Fruit fly (Drosophila melanogaster): ENCODE measurements around the gene CG6283.
A peak's percentile ranks its signal among the peaks of the same experiment; 100 is the strongest.

The CG6283 gene

DNA sequence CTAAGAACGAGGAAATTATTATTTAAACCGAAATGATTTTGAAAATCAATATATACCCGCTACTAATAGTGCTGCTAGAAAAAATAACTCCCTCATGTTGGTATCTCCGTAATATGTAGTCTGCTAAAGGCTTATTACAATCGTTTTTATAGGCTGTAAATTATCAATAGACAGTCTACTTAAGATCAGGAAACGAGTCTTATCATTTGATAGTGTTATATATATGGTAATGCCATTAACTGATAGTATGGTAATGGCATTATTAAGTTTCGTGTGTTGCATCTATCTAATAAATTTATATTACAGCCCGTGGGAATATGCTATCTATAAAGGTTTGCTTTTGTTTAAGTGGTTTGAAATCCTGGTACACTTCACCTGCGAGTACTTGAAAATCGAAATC, 3.0 kb downstream of the CG6283 start, which contains the start of gene CG17192:
Gene CG17192, minus strand, starts transcription at position 101 of the 400 bp plus-strand sequence.
- no peak for TF ChIP-seq CG17801 (GFP tag; optimal IDR thresholded peaks at IDR 0.05; ENCODE audit: partially characterized antibody)

DNA sequence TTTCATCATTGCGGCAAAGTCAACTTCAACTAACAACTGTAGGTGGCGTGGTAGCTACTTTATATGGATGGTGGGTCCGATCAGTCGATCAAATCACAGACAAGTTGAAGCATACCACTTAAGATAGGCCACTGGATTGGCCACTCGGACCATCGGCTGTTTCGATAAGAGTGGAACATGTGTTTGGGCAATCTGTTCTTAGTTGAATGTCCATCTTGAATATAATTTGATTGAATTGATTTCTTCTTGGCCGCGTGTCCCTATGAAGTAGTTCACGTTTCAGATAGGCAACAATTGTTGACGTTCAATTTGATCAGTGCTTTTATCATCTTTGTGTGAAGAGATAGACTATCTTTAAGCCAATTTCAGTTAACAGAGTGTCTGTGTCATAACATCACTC, 14.2 kb downstream of the CG6283 start, which contains the start of gene CG6295:
Gene CG6295, minus strand, starts transcription at position 34 of the 400 bp plus-strand sequence.
- no peak for TF ChIP-seq CG17801 (GFP tag; optimal IDR thresholded peaks at IDR 0.05; ENCODE audit: partially characterized antibody)

DNA sequence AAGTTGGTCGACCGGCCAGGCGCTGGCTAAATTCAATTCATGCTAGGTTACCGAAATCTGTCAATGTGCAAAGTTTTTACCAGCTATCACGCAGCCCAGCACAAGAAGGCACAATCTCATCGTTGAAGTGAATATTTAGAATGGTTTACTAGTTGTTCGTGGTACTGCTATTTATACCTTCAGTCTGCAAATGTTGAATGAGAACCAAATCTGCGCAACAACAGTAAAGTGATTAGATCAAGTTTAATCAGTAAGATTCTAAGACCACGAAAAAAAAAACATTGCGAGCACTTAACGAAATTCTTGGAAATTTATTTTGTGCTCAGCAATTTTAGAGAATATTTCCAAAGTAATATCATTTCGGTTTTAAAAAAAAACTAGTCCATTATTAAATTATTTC, 15.8 kb downstream of the CG6283 start, which contains the start of gene CG6296:
Gene CG6296, minus strand, starts transcription at position 132 of the 400 bp plus-strand sequence.
- no peak for TF ChIP-seq CG17801 (GFP tag; optimal IDR thresholded peaks at IDR 0.05; ENCODE audit: partially characterized antibody)

DNA sequence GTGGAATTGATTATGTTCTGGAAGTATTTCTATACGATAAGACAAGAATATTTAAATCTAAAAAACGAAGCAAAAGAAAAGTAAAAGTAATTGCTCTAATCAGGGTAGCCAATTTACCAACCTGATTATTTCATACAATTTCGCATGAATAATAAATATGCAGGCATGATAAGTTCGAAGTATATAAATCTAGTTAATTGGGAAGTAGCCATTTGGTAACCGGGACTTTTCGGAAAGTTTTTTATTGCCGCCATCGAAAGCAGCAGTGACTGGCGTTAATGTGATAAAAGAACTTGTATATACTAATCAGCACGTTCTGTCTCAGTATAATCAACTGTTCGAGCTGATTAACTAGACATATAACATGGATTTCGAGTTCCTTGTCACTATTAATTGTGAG, 18.4 kb downstream of the CG6283 start:
- TF ChIP-seq CG17801 (GFP tag; optimal IDR thresholded peaks at IDR 0.05; ENCODE audit: partially characterized antibody): no peak

DNA sequence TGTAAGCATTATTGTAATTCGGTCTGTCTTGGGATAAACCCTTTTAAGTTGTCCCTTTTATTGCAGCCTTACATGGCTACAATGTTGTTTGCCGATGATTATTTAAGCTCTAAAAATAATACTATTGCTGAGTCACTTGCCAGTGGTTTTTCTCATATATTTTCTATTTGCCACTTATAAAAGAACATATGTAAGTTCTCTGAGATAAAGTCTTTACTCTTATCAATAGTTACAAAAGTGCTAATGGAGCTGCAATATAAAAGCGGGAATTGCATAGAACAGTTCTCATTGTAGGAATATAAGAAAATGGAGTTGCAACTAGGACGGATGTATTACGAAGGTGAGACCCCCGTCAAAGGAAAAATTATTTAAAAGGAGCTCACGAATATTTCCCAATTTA, 21.7 kb downstream of the CG6283 start, which contains the start of gene CG31077:
Gene CG31077, plus strand, starts transcription at position 301 of the 400 bp plus-strand sequence.
- no peak for TF ChIP-seq CG17801 (GFP tag; optimal IDR thresholded peaks at IDR 0.05; ENCODE audit: partially characterized antibody)

DNA sequence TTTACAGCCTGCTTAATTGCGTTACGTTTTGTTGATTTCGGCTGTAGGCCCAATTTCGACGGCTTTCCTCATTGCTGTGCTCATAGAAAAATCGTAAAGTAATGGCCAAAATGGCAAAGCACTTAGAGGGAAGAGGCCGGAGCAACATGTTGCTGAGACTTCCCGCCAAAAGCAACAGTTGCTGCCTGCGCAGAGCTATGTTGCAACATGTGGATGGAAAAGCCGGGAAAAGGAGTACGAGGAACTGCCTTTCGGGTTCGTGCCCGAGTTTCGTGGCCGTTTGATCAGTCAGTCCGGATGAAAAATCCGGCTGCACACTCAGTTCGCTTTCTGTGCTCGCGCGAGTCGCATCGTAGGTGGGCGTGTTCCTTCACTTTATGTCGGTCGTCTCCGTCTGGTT, 24.5 kb downstream of the CG6283 start, which contains the start of gene RYa-R:
Gene RYa-R, plus strand, starts transcription at position 339 of the 400 bp plus-strand sequence.
- TF ChIP-seq CG17801 (GFP tag; optimal IDR thresholded peaks at IDR 0.05; ENCODE audit: partially characterized antibody): no peak

DNA sequence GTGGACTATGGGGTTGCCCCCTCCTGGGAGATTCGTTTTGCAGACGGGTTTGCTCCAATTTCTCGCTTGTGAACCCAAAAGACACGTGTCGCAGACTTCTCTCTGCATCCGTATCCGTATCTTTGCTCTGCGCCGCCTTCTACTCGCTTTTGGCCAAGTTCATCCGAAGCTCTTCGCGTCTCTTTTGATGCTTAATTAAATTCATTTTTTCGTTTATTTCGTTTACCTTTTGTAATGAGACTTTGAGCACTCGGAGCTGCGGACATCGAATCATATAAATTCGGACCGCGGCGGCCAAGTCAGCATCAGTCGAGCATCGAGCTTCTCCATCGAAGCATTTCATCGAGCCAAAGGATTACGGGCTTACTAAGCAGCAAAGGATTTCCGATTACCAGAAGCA, 26.6 kb downstream of the CG6283 start, which contains the start of gene TwdlC:
Gene TwdlC, plus strand, starts transcription at position 301 of the 400 bp plus-strand sequence.
- no peak for TF ChIP-seq CG17801 (GFP tag; optimal IDR thresholded peaks at IDR 0.05; ENCODE audit: partially characterized antibody)

DNA sequence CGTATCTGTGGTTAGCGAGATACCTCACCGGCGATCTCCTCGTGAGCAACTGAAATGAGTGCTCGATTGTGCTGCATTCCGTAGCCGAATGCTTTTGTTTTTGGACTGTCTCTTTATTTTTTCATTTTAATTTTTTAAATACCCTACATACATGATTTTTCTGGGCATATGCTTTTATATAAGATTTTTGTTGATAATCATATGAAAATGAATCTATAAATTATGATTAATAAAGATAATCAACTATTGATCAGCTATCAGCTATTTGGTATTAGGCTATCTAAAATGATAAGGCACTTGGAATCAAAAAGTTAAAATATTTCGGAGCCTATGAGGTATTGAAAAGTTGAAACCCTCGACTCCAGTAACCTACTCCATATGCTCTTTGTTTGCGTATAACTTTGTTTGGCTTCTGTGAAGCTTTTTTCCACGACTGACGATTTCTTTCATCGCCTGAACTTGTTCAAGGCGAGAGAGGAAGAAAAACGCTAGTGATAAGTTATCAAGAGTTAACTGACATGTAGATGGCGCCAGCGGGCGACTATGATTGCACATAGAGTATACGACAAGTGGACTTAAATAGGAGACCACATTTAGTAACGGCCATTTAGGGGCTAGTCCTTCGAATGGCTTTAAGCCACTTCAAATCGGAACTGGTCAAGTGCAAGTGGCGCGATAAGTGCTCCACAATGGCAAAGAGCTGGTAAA, 31.2 kb downstream of the CG6283 start, which contains the start of gene CG31076:
Gene CG31076, minus strand, starts transcription at position 51 of the 708 bp plus-strand sequence.
- no peak for TF ChIP-seq CG17801 (GFP tag; optimal IDR thresholded peaks at IDR 0.05; ENCODE audit: partially characterized antibody)

DNA sequence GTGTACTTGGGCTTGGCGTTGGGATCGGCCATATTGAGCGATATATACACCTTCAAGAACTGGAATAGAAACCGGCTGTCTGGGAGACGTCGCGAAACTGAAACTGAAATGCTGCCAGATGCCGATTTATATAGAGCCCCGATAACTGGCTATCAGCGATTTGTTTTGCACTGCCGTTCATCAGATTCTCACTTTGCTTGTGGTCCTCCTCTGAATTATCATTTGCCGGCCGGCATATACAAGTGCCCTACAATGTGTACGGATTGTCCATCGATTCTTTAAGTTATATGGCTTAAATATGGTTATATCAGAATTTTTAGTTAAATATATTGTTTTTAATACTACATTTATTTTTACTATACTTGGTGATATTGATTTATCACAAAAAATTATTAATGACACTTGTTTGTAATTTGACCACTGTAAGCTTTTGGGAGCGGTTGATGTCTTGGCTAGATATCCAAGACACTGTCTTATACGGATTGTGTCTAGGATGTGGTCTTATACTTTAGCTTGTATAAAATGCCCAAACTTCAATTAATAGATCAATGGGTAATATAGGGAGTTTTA, 32.7 kb downstream of the CG6283 start, which contains the start of gene CG31075:
Gene CG31075, minus strand, starts transcription at position 106 of the 570 bp plus-strand sequence.
- TF ChIP-seq CG17801 (GFP tag; optimal IDR thresholded peaks at IDR 0.05; ENCODE audit: partially characterized antibody): peak; percentile 75

DNA sequence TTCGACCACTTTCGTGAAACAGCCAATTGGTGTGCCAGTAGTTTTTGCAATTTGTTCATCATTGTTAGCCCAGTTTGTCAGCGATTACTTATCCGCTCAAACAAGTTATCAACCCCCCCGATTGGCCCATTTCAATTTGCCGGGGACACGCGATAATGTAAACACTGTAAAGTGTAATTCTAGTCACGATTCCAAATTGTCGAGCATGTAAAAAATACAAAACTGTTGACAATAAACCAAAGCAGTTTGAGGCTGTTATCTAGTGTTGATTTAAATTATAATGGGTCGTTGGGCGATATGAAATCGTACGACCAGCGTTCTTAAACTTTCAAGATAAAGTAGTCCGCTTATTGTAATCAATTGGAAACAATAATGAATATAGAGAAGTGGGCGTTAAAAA, 33.7 kb downstream of the CG6283 start:
- peak; percentile 19 for TF ChIP-seq CG17801 (GFP tag; optimal IDR thresholded peaks at IDR 0.05; ENCODE audit: partially characterized antibody)

DNA sequence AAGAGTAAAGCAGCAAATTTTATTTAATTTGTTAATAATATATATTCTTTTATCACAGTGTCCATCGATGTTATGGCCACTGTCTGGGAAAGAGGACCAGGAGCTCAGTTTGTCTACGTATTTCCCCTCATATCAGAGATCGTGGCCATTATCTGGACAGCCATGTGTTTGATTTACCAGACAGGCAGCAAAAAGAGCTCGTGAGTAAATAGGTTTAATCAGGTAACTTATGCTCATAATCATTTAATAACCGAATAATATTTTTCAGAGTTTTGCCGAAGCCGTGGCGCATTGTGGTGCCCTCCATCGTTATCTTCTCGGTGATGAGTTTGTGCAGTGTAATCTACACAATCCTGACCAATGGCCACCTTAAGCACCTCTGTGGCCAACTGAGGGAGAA, 36.7 kb downstream of the CG6283 start:
- TF ChIP-seq CG17801 (GFP tag; optimal IDR thresholded peaks at IDR 0.05; ENCODE audit: partially characterized antibody): no peak

DNA sequence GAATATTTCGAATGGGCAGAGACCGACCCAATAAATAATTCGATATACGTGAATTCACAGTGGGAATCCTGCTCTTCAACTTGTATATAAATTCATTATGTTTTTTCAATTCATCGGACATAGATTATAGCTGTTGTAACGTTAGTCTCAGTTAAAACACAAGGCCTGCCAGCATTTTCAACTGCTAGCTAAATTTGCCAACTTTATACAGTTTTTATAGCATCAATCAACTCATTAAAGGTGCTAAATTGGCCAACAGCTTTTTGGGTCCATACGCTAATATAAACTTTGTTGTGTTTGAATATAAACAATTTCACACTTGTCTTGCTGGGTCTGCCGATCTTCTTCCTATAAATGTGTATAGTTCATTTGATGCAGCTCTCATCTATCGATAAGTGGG, 39.1 kb downstream of the CG6283 start:
- no peak for TF ChIP-seq CG17801 (GFP tag; optimal IDR thresholded peaks at IDR 0.05; ENCODE audit: partially characterized antibody)

DNA sequence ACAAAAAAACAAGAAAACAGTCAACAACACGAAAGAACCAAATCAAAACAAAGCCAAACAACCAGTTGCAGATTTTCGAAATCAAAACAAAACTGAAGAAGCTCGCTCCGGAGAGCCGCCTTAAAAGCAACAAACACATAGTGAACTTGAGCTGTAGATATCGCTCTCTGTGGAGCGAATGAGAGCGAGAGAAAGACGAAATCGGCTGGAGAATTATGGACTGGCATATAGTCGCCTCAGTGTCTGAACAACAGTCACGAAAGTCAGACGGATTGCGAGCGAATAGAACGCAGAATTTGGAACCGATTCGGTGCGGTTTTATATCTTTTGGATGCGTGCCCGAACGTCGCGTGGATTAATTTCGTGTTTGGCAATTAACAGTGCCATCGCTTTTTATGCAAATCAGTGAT, 40.9 kb downstream of the CG6283 start:
- TF ChIP-seq CG17801 (GFP tag; optimal IDR thresholded peaks at IDR 0.05; ENCODE audit: partially characterized antibody): peak; percentile 15

DNA sequence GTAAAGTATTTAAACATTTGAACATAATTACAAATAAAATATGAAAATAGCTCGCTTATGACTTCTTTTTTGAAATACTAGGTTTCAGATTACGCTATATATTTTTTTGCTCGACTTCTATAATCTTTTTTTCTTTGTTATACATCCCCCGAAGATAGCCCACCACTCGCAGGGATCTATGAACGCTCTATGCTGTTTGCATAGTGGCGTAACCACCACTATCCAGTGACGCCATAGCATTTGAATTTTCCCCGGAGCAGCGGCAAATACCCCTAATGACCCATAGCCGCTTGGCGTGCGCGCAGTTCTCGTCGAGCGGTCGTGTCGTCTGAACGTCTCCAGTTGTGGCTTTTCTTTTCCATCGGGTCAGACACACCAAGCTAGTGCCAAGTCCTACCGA, 42.9 kb downstream of the CG6283 start, which contains the start of the genes CG14253 and CG46313:
Gene CG14253, plus strand, starts transcription at position 301 of the 400 bp plus-strand sequence.
Gene CG46313, plus strand, starts transcription at position 301 of the 400 bp plus-strand sequence.
- no peak for TF ChIP-seq CG17801 (GFP tag; optimal IDR thresholded peaks at IDR 0.05; ENCODE audit: partially characterized antibody)
